Worm (Caenorhabditis elegans): ENCODE results near the gene T23F11.11.

DNA sequence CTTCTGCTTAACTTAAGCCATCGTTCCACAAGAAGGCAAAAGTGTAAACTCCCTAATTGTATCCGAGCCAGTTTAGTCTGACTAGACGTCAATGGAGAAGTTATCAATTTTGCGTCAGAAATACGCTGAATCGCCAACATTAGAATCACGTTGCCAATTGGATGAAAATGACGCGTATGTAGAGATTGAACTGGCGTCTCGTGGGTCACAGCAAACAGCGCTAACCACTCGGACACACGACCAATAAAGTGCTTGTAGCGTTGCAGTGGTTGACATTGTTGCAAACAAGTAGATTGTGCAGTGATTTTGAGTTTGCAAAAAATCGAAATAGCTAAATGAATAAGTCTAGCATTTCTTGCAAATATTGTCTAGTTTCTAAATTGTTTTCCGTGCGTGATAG, 18.2 kb upstream of the T23F11.11 start:
- TF ChIP-seq ceh-36 (tag; optimal IDR thresholded peaks at IDR 0.05) (peak; percentile 84), flt-1 (GFP tag; IDR thresholded peaks at IDR 0.05) (peak; percentile 76), hmg-4 (GFP tag; optimal IDR thresholded peaks at IDR 0.05) (peak; percentile 91), ama-1 (optimal IDR thresholded peaks at IDR 0.05) (no peak), F13C5.2 (tag; optimal IDR thresholded peaks at IDR 0.05) (peak; percentile 41), hnd-1 (tag; optimal IDR thresholded peaks at IDR 0.05) (peak; percentile 64), hmbx-1 (tag; optimal IDR thresholded peaks at IDR 0.05) (peak; percentile 44), B0310.2 (tag; optimal IDR thresholded peaks at IDR 0.05) (peak; percentile 69), ets-7 (tag; optimal IDR thresholded peaks at IDR 0.05) (peak; percentile 32), tra-4 (tag; optimal IDR thresholded peaks at IDR 0.05) (peak; percentile 76), scrt-1 (GFP tag; IDR thresholded peaks at IDR 0.05) (peak; percentile 88), pes-1 (GFP tag; IDR thresholded peaks at IDR 0.05) (no peak), sea-1 (GFP tag; conservative IDR thresholded peaks at IDR 0.05) (no peak; the same call in 1 of the 2 replicates)
